Worm (Caenorhabditis elegans) whole organism, dauer: Measurements from ENCODE around the gene F21C10.18.

Experiments
- unc-62 ChIP-seq: sonication (generic microtip); optimal IDR thresholded peaks from 2 replicates; lab custom pipeline; 2017; ENCODE audit warnings: missing biosample characterization, missing genetic modification reagents, missing genetic modification characterization

F21C10.18 gene

ce11 chrV:9108219-9108618 lies at the start of gene F21C10.18:
TSS of gene F21C10.18 (plus strand) at chrV:9108519.
- no peak for TF ChIP-seq unc-62 (GFP tag; lab: Kevin White, UChicago)

- no peak for TF ChIP-seq unc-62 (GFP tag; lab: Kevin White, UChicago)
These were observed 49.7 kb upstream of the F21C10.18 start, which contains the start of gene C25E10.11 for ce11 chrV:9058627-9059026. TSS of gene C25E10.11 (minus strand) at chrV:9058727.

ce11 chrV:9059468-9059867 lies 48.9 kb upstream of the F21C10.18 start, which contains the start of the genes C25E10.16 and C25E10.13:
TSS of gene C25E10.16 (minus strand) at chrV:9059568.
TSS of gene C25E10.13 (plus strand) at chrV:9059723.
- TF ChIP-seq unc-62 (GFP tag; lab: Kevin White, UChicago): no peak

- TF ChIP-seq unc-62 (GFP tag; lab: Kevin White, UChicago): no peak
These were observed 46.0 kb upstream of the F21C10.18 start, which contains the start of gene C25E10.12 for ce11 chrV:9062341-9062740. TSS of gene C25E10.12 (minus strand) at chrV:9062441.

DNA sequence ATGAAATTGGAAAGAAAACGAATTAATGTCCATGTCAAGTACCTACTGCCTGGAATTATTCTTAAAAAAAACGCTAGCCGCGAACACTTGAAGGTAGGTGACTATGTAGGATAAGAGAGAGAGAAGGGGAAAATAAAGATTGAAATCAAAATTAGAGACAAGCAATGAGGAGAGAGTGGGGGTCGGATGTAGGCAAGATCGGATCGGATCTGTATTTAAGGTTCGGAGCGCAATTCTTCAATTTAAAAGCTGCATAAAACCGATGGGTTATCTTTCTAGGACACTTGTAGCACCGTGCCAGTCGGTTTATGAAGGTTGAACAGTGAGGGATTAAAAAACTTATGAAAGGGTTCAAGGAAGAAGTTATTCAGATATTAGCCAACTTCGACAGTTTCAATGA lies 45.2 kb upstream of the F21C10.18 start:
- no peak for TF ChIP-seq unc-62 (GFP tag; lab: Kevin White, UChicago)

DNA sequence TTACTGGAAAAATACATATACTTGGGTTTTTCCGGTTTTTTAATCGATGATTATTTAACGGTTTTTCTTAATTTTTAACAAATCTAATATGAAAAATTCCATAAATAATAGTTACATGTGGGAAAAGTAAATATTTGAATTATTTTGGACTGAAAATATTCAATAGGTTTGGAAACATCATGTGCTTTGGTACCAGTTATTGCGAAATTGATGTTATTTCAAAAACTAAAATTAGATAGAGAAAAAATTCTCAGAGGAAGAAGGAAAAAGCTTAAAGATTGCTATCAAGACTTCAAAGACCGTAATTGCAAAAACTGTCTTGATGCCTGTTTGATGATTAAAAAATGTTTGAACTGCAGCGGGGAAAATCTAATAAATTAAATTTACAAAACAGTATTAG lies 43.3 kb upstream of the F21C10.18 start:
- no peak for TF ChIP-seq unc-62 (GFP tag; lab: Kevin White, UChicago)

- TF ChIP-seq unc-62 (GFP tag; lab: Kevin White, UChicago): no peak
These were observed 42.4 kb upstream of the F21C10.18 start for ce11 chrV:9065915-9066314.

DNA sequence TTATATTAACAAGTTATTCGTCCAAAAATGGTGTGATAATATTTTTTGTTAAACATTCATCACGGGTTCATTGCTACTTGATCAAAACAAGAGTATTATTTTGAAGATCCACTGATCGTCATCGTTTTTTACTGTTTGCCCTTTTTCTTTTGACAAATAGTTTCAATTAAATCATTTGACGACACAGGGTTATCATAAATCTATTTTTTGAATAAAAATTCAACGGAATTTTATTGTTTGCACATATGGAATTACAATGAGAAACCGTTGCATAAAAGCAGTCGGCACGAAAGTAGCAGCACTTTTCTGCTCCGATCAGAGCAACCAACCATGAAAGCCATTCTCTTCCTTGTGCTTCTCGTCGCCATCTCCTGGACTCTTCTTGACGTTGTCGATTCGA lies 40.6 kb upstream of the F21C10.18 start, which contains the start of gene fip-2:
Gene fip-2, plus strand, starts transcription at position 301 of the 400 bp plus-strand sequence.
- no peak for TF ChIP-seq unc-62 (GFP tag; lab: Kevin White, UChicago)

DNA sequence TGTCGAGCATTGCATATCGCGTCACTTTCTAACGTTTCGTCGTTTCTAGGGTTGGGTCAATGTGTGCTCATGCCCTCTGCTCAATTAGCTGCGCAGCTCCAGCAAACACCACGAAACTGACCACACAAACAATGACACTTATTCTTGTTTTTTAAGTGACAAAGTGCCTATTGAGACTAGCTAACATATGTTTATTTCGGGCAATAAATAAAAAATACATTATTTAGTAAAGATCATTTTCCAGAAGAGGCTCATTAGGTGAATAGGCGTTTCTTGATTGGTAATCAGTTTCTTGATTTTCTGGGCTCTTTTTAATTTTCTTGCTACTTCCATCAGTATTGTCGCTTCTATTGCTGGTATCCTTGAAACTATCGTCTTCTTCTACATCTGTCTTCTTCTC lies 38.6 kb upstream of the F21C10.18 start, which contains the start of gene T27E4.5:
Gene T27E4.5, minus strand, starts transcription at position 101 of the 400 bp plus-strand sequence.
- TF ChIP-seq unc-62 (GFP tag; lab: Kevin White, UChicago): no peak

- TF ChIP-seq unc-62 (GFP tag; lab: Kevin White, UChicago): no peak
These were observed 34.8 kb upstream of the F21C10.18 start, which contains the start of gene oac-50 for ce11 chrV:9073322-9074038. TSS of gene oac-50 (minus strand) at chrV:9073540.

DNA sequence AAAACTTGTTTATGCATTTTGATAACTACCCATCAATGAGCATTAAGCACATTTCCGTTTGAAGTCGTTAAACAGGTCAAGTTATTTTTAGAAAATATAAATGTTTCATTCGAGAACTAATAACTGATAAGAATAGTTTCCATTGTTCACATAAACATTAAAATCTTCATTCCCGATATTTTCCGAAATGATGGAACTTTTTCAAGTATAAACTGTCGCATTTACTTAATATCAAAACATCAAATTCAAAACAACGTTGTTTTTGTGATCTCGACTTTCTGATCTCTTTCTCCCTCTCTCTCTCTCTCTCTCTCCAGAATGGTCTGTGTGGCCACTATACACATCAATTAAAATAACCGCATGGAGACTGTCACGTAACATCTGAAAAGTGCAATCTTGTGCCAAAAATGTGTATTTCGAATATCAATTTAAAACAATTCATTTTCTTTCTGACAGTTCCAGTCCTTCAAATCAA lies 33.9 kb upstream of the F21C10.18 start:
- TF ChIP-seq unc-62 (GFP tag; lab: Kevin White, UChicago): no peak

DNA sequence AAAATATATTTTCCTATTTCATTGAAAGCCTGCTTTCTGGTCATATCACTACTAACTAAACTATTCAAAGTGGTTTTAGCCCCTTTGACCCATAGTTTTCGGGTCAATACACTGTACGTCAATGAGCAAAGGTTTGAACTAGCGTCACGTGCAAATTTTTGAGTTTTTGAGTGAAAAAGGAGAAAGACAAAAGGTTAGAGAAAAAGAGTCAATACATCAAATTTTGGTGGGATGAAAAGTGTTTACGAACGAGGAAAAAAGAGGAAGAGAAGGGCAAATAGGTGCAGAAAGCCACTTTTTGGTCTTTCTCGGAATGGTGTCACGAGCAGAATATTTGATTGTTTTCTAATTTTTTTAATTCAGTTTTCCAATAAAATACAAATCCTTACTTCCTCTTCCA lies 32.5 kb upstream of the F21C10.18 start:
- no peak for TF ChIP-seq unc-62 (GFP tag; lab: Kevin White, UChicago)

DNA sequence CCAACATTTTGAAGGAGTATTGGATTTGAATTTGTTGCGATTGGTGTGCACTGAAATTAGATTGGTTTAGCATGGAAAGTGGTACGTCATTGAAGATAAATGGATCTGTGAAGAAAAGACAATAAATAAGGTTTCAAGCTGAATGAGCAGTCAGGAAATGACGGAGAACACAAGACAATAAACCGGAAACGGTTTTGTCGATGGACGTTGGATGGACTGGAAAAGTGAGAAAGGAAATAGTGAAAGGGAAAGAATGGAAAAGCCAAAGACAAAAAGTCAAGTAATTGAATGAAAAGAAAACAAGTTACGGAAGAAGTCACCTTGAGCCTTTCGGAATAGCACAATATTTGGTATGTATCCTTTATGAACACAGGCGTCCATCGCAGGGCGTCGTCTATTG lies 32.0 kb upstream of the F21C10.18 start, which contains the start of gene T27E4.7:
Gene T27E4.7, minus strand, starts transcription at position 50 of the 400 bp plus-strand sequence.
- TF ChIP-seq unc-62 (GFP tag; lab: Kevin White, UChicago): no peak

- TF ChIP-seq unc-62 (GFP tag; lab: Kevin White, UChicago): no peak
These were observed 30.2 kb upstream of the F21C10.18 start for ce11 chrV:9078067-9078581.

ce11 chrV:9078815-9079525 lies 29.3 kb upstream of the F21C10.18 start:
- no peak for TF ChIP-seq unc-62 (GFP tag; lab: Kevin White, UChicago)

- no peak for TF ChIP-seq unc-62 (GFP tag; lab: Kevin White, UChicago)
These were observed 28.3 kb upstream of the F21C10.18 start for ce11 chrV:9079965-9080432.
